Worm (Caenorhabditis elegans) whole organism, midembryonic: Measurements from ENCODE around the gene fbxb-104.

ENCODE experiments used
- cog-1 ChIP-seq: sonication (generic microtip); optimal IDR thresholded peaks from 2 replicates; lab custom pipeline; 2016; ENCODE audit warnings: missing genetic modification characterization, missing compliant biosample characterization
- med-1 ChIP-seq: sonication (generic microtip); optimal IDR thresholded peaks from 2 replicates; lab custom pipeline; 2017; ENCODE audit warnings: missing genetic modification characterization, mild to moderate bottlenecking, missing compliant biosample characterization, antibody characterized with exemption, missing genetic modification reagents; ENCODE audit not compliant: insufficient read depth
- ztf-29 ChIP-seq: fragments of 200-800 bp; sonication (Bioruptor generic); IDR thresholded peaks from 2 replicates; pipeline ENCODE4 v1.3.6; 2022; ENCODE audit warnings: missing genetic modification reagents, missing genetic modification characterization, missing compliant biosample characterization

- TF ChIP-seq cog-1 (no peak), ztf-29 (GFP tag; lab: Robert Waterston, UW) (no peak), med-1 (GFP tag; lab: Kevin White, UChicago) (no peak)
Measured at ce11 chrII:3429400-3429799, 47.7 kb downstream of the fbxb-104 start, which contains the start of gene C16C8.18.
